Worm (Caenorhabditis elegans) whole organism, late embryonic: ENCODE data around the gene erg-28.

Experiments used
- C08G9.2 ChIP-seq: sonication (generic microtip); optimal IDR thresholded peaks from 2 replicates; lab custom pipeline; 2016; ENCODE audit warnings: mild to moderate bottlenecking, missing genetic modification characterization, moderate library complexity, missing compliant biosample characterization
- C38D4.7 ChIP-seq: fragments of 200-800 bp; sonication (Bioruptor generic); optimal IDR thresholded peaks from 2 replicates; lab custom pipeline; 2018; ENCODE audit warnings: mild to moderate bottlenecking, missing genetic modification characterization, moderate library complexity, missing compliant biosample characterization
- K09A11.1 ChIP-seq: sonication (generic microtip); optimal IDR thresholded peaks from 2 replicates; lab custom pipeline; 2017; ENCODE audit warnings: antibody characterized with exemption, mild to moderate bottlenecking, missing genetic modification characterization, missing compliant biosample characterization; ENCODE audit not compliant: insufficient read depth
- ama-1 ChIP-seq: fragments of 150-350 bp; optimal IDR thresholded peaks from 2 replicates; lab custom pipeline; 2014
- ceh-19 ChIP-seq: fragments of 200-800 bp; sonication (Bioruptor generic); optimal IDR thresholded peaks from 2 replicates; lab custom pipeline; 2018; ENCODE audit warnings: mild to moderate bottlenecking, missing genetic modification characterization, missing compliant biosample characterization
- ceh-2 ChIP-seq: sonication (generic microtip); optimal IDR thresholded peaks from 2 replicates; lab custom pipeline; 2016; ENCODE audit warnings: missing genotype, missing genetic modification characterization, missing compliant biosample characterization
- ceh-30 ChIP-seq: fragments of 150-350 bp; optimal IDR thresholded peaks from 2 replicates; lab custom pipeline; 2014; ENCODE audit warnings: missing biosample characterization, missing genetic modification characterization
- ceh-31 ChIP-seq: sonication (generic microtip); optimal IDR thresholded peaks from 2 replicates; lab custom pipeline; 2016; ENCODE audit warnings: missing genetic modification characterization, missing compliant biosample characterization
- ceh-45 ChIP-seq: fragments of 200-800 bp; sonication (Bioruptor generic); IDR thresholded peaks from 2 replicates; pipeline ENCODE4 v1.3.6; 2022; ENCODE audit warnings: missing genetic modification reagents, missing genetic modification characterization, missing compliant biosample characterization
- ceh-48 ChIP-seq: sonication (generic microtip); optimal IDR thresholded peaks from 2 replicates; lab custom pipeline; 2016; ENCODE audit warnings: missing genetic modification characterization, inconsistent platforms, missing compliant biosample characterization
- ceh-6 ChIP-seq: fragments of 200-800 bp; sonication (Bioruptor generic); optimal IDR thresholded peaks from 2 replicates; lab custom pipeline; 2018; ENCODE audit warnings: mild to moderate bottlenecking, missing genetic modification characterization, missing compliant biosample characterization
- ceh-9 ChIP-seq: sonication (generic microtip); optimal IDR thresholded peaks from 2 replicates; lab custom pipeline; 2016; ENCODE audit warnings: mild to moderate bottlenecking, missing genetic modification characterization, inconsistent platforms, missing compliant biosample characterization
- dmd-4 ChIP-seq: sonication (generic microtip); optimal IDR thresholded peaks from 2 replicates; lab custom pipeline; 2016; ENCODE audit warnings: borderline replicate concordance, missing genetic modification characterization, missing compliant biosample characterization
- dve-1 ChIP-seq: sonication (generic microtip); optimal IDR thresholded peaks from 2 replicates; lab custom pipeline; 2017; ENCODE audit warnings: antibody characterized with exemption, mild to moderate bottlenecking, missing genetic modification characterization, missing compliant biosample characterization
- elt-4 ChIP-seq: sonication (generic microtip); optimal IDR thresholded peaks from 2 replicates; lab custom pipeline; 2016; ENCODE audit warnings: missing genetic modification characterization, missing compliant biosample characterization
- ets-4 ChIP-seq: sonication (generic microtip); optimal IDR thresholded peaks from 2 replicates; lab custom pipeline; 2016; ENCODE audit warnings: missing genetic modification characterization, missing compliant biosample characterization
- eyg-1 ChIP-seq: sonication (generic microtip); optimal IDR thresholded peaks from 2 replicates; lab custom pipeline; 2016; ENCODE audit warnings: missing genotype, missing genetic modification characterization, missing compliant biosample characterization
- fkh-10 ChIP-seq: fragments of 150-350 bp; optimal IDR thresholded peaks from 2 replicates; lab custom pipeline; 2014; ENCODE audit warnings: missing biosample characterization, missing genetic modification reagents, missing genetic modification characterization
- fkh-6 ChIP-seq: sonication (generic microtip); optimal IDR thresholded peaks from 2 replicates; lab custom pipeline; 2016; ENCODE audit warnings: missing genetic modification characterization, missing compliant biosample characterization
- hlh-15 ChIP-seq: sonication (generic microtip); optimal IDR thresholded peaks from 2 replicates; lab custom pipeline; 2016; ENCODE audit warnings: missing genetic modification characterization, missing compliant biosample characterization
- hlh-30 ChIP-seq: sonication (generic microtip); optimal IDR thresholded peaks from 2 replicates; lab custom pipeline; 2017; ENCODE audit warnings: antibody characterized with exemption, missing genetic modification characterization, missing compliant biosample characterization; ENCODE audit not compliant: insufficient read depth
- hlh-6 ChIP-seq: sonication (generic microtip); optimal IDR thresholded peaks from 2 replicates; lab custom pipeline; 2016; ENCODE audit warnings: missing genotype, missing genetic modification characterization, missing compliant biosample characterization
- hlh-8 ChIP-seq: sonication (generic microtip); optimal IDR thresholded peaks from 2 replicates; lab custom pipeline; 2016; ENCODE audit warnings: missing genotype, missing genetic modification characterization, missing compliant biosample characterization
- lim-6 ChIP-seq: sonication (generic microtip); optimal IDR thresholded peaks from 2 replicates; lab custom pipeline; 2016; ENCODE audit warnings: missing genetic modification characterization, missing compliant biosample characterization
- lin-11 ChIP-seq: fragments of 200-800 bp; sonication (Bioruptor generic); optimal IDR thresholded peaks from 2 replicates; lab custom pipeline; 2018; ENCODE audit warnings: mild to moderate bottlenecking, missing genetic modification characterization, missing compliant biosample characterization
- mec-3 ChIP-seq: sonication (generic microtip); optimal IDR thresholded peaks from 2 replicates; lab custom pipeline; 2016; ENCODE audit warnings: borderline replicate concordance, missing genetic modification characterization, missing compliant biosample characterization
- nfya-1 ChIP-seq: sonication (generic microtip); optimal IDR thresholded peaks from 2 replicates; lab custom pipeline; 2017; ENCODE audit warnings: missing genetic modification characterization, mild to moderate bottlenecking, missing compliant biosample characterization, antibody characterized with exemption, moderate library complexity
- nhr-11 ChIP-seq: fragments of 150-350 bp; optimal IDR thresholded peaks from 2 replicates; lab custom pipeline; 2014; ENCODE audit warnings: missing biosample characterization, missing genetic modification characterization
- npax-4 ChIP-seq: sonication (generic microtip); optimal IDR thresholded peaks from 2 replicates; lab custom pipeline; 2016; ENCODE audit warnings: missing genetic modification characterization, missing compliant biosample characterization
- pha-4 ChIP-seq: fragments of 150-350 bp; optimal IDR thresholded peaks from 2 replicates; lab custom pipeline; 2018; ENCODE audit warnings: missing biosample characterization, missing genetic modification reagents, missing genetic modification characterization
- pros-1 ChIP-seq: fragments of 150-350 bp; optimal IDR thresholded peaks from 2 replicates; lab custom pipeline; 2014; ENCODE audit warnings: missing biosample characterization, missing genetic modification reagents, missing genetic modification characterization
- ref-2 ChIP-seq: sonication (generic microtip); optimal IDR thresholded peaks from 2 replicates; lab custom pipeline; 2016; ENCODE audit warnings: missing genetic modification characterization, missing compliant biosample characterization
- rnt-1 ChIP-seq: sonication (generic microtip); optimal IDR thresholded peaks from 2 replicates; lab custom pipeline; 2016; ENCODE audit warnings: missing genetic modification characterization, missing compliant biosample characterization
- sdc-2 ChIP-seq: sonication (generic microtip); optimal IDR thresholded peaks from 2 replicates; lab custom pipeline; 2016; ENCODE audit warnings: missing genotype, missing genetic modification characterization, missing compliant biosample characterization
- sox-2 ChIP-seq: fragments of 200-800 bp; sonication (Bioruptor generic); IDR thresholded peaks from 2 replicates; pipeline ENCODE4 v1.3.6; 2022; ENCODE audit warnings: missing genetic modification reagents, missing genetic modification characterization, missing compliant biosample characterization
- sox-4 ChIP-seq: sonication (generic microtip); optimal IDR thresholded peaks from 2 replicates; lab custom pipeline; 2017; ENCODE audit warnings: mild to moderate bottlenecking, missing genetic modification characterization, inconsistent platforms, missing compliant biosample characterization
- syd-9 ChIP-seq: sonication (generic microtip); optimal IDR thresholded peaks from 2 replicates; lab custom pipeline; 2016; ENCODE audit warnings: mild to moderate bottlenecking, missing genetic modification characterization, moderate library complexity, missing compliant biosample characterization
- tbx-2 ChIP-seq: sonication (generic microtip); optimal IDR thresholded peaks from 2 replicates; lab custom pipeline; 2016; ENCODE audit warnings: missing genetic modification characterization, missing compliant biosample characterization
- tbx-7 ChIP-seq: sonication (generic microtip); optimal IDR thresholded peaks from 2 replicates; lab custom pipeline; 2016; ENCODE audit warnings: missing genotype, missing genetic modification characterization, missing compliant biosample characterization
- unc-3 ChIP-seq, 2 experiments: fragments of 200-800 bp in 1 of 2; sonication (Bioruptor generic) in 1 of 2; sonication (generic microtip) in 1 of 2; conservative IDR thresholded peaks in 1 of 2; optimal IDR thresholded peaks in 1 of 2; 2 replicates each; pipeline versions ENCODE4 v1.3.6 to Lab custom; 2016 to 2022; ENCODE audit warnings: missing compliant biosample characterization in 2 of 2, missing genetic modification characterization in 2 of 2, missing genetic modification reagents in 1 of 2
- unc-42 ChIP-seq: sonication (generic microtip); optimal IDR thresholded peaks from 2 replicates; lab custom pipeline; 2016; ENCODE audit warnings: missing genotype, missing genetic modification characterization, missing compliant biosample characterization
- unc-86 ChIP-seq: sonication (generic microtip); optimal IDR thresholded peaks from 2 replicates; lab custom pipeline; 2016; ENCODE audit warnings: missing genetic modification characterization, missing compliant biosample characterization
- zip-5 ChIP-seq: sonication (generic microtip); optimal IDR thresholded peaks from 2 replicates; lab custom pipeline; 2016; ENCODE audit warnings: missing genetic modification characterization, missing compliant biosample characterization
- ztf-16 ChIP-seq: sonication (generic microtip); optimal IDR thresholded peaks from 2 replicates; lab custom pipeline; 2017; ENCODE audit warnings: missing genetic modification characterization, missing compliant biosample characterization

The erg-28 gene

DNA sequence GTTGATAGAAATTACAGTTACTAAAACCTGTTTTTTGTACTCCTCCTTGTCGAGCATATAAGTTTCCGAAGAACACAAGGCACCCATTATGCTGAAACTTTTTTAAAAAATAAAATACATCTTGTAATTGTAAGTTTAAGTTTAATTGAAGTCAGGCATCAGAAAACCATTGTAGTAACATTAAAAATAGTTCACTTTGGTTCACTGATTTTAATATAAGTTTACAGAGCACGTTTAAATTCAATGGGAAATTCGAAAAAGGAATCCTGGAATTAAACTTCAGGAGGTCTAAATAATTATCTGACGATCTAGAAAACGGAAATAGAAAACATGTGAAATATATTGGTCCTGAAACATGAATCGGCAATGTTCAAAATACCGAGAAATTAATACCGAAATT, 33.2 kb downstream of the erg-28 start, which contains the start of gene gpa-8 (continued):
- TF ChIP-seq unc-42 (tag; lab: Kevin White, UChicago) = no peak
- TF ChIP-seq, all 69 proteins: peak for 0

DNA sequence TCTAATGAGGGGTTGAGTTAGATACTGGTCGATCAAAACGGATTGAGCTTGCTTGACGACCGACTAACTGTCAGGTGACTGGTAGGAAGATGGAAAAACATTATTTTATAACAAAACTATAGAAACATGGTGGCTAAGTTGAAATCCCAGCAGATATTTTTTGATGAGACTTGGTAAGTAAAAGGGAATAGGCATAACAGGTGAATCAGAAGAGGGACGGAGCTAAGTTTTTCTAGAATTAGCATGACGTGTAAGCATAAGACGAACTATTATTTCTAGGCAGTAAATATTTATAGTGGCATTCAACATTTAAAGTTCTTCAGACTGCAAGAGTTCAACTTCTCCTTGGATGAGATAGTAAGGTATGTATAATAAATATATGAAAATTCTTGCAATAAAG, 37.3 kb downstream of the erg-28 start, which contains the start of gene F56H9.8:
Gene F56H9.8, plus strand, starts transcription at position 301 of the 400 bp plus-strand sequence.
- TF ChIP-seq sox-2 (GFP tag; lab: Robert Waterston, UW) = no peak
- TF ChIP-seq dmd-4 (tag; lab: Kevin White, UChicago) = no peak
- TF ChIP-seq ref-2 (tag; lab: Kevin White, UChicago) = no peak
- no peak for TF ChIP-seq ceh-19 (GFP tag; lab: Kevin White, UChicago)
- TF ChIP-seq ztf-16 = no peak
- TF ChIP-seq lim-6 = no peak
- no peak for TF ChIP-seq hlh-8 (tag; lab: Kevin White, UChicago)
- TF ChIP-seq fkh-10 = no peak
- TF ChIP-seq ceh-6 (GFP tag; lab: Kevin White, UChicago) = no peak
- no peak for TF ChIP-seq ceh-48 (tag; lab: Kevin White, UChicago)
- no peak for TF ChIP-seq ceh-45 (GFP tag; lab: Robert Waterston, UW)
- no peak for TF ChIP-seq K09A11.1 (tag; lab: Kevin White, UChicago)
- TF ChIP-seq zip-5 (tag; lab: Kevin White, UChicago) = no peak
- TF ChIP-seq ceh-30 (tag; lab: Kevin White, UChicago) = no peak
- no peak for TF ChIP-seq syd-9 (tag; lab: Kevin White, UChicago)
- TF ChIP-seq dve-1 = no peak
- TF ChIP-seq ceh-9 = no peak
- TF ChIP-seq, all 69 proteins: peak for 0

DNA sequence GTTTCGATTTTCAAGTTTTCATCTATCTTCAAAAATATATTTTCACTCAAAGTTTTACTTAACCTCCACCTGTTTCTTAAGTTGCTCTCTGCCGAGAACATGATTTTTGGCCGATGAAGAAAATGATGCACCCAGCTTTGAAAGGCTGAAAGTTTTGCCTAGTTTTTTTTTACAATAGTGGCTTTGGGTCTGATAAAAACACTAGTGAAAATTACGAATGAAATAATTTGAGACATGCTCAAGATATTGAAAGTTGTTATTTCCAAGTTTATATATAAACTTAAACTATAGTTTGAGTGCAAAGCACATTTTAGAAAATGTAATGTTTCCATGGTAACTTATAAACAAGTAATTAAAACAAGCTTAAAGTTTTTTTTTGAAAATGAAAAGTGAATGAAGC, 42.0 kb downstream of the erg-28 start, which contains the start of gene gpa-9:
Gene gpa-9, minus strand, starts transcription at position 101 of the 400 bp plus-strand sequence.
- TF ChIP-seq ceh-48 (tag; lab: Kevin White, UChicago) (no peak), fkh-6 (tag; lab: Kevin White, UChicago) (no peak), zip-5 (tag; lab: Kevin White, UChicago) (no peak), C38D4.7 (no peak), dve-1 (no peak), ama-1 (lab: Kevin White, UChicago) (no peak), K09A11.1 (tag; lab: Kevin White, UChicago) (no peak), pros-1 (tag; lab: Kevin White, UChicago) (no peak), nfya-1 (tag; lab: Kevin White, UChicago) (no peak), tbx-7 (tag; lab: Kevin White, UChicago) (no peak)

DNA sequence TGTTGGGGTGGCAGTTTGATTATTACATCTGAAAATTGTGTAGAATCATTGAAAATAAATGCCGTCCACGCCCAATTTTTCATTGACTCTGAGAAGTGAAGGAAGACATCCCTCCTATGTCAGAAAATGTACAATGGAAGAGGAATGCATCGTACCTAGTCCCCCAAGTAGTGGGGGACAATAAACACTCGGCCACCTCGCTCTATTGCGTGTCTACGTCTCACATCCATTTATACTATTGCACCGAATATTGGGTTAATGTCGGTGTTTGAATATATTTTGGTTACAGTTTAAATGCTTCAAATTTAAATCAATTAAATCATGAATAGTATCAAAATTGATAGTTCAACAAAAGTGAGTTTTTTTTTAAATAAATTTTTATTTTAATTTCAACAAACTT, 42.4 kb downstream of the erg-28 start, which contains the start of gene lin-25:
Gene lin-25, plus strand, starts transcription at position 290 of the 400 bp plus-strand sequence.
- no peak for TF ChIP-seq unc-86 (tag; lab: Kevin White, UChicago)
- TF ChIP-seq mec-3 (tag; lab: Kevin White, UChicago) = no peak
- no peak for TF ChIP-seq sox-2 (GFP tag; lab: Robert Waterston, UW)
- no peak for TF ChIP-seq ama-1 (lab: Kevin White, UChicago)
- TF ChIP-seq hlh-30 (tag; lab: Kevin White, UChicago) = no peak
- no peak for TF ChIP-seq nhr-11
- no peak for TF ChIP-seq npax-4 (tag; lab: Kevin White, UChicago)
- TF ChIP-seq elt-4 (tag; lab: Kevin White, UChicago) = no peak
- TF ChIP-seq hlh-15 = no peak
- TF ChIP-seq hlh-6 (tag; lab: Kevin White, UChicago) = no peak
- TF ChIP-seq ets-4 (tag; lab: Kevin White, UChicago) = peak; percentile 41
- no peak for TF ChIP-seq pha-4 (tag; lab: Kevin White, UChicago)
- no peak for TF ChIP-seq dve-1
- TF ChIP-seq nfya-1 (tag; lab: Kevin White, UChicago) = peak; percentile 6
- TF ChIP-seq ref-2 (tag; lab: Kevin White, UChicago) = no peak
- TF ChIP-seq C08G9.2 (tag; lab: Kevin White, UChicago) = no peak
- TF ChIP-seq tbx-2 (tag; lab: Kevin White, UChicago) = peak; percentile 43
- TF ChIP-seq ceh-31 (tag; lab: Kevin White, UChicago) = peak; percentile 67
- no peak for TF ChIP-seq unc-3 (GFP tag; conservative IDR thresholded peaks at IDR 0.05; lab: Robert Waterston, UW)
- TF ChIP-seq unc-3 (tag; optimal IDR thresholded peaks at IDR 0.05; lab: Kevin White, UChicago) = no peak
- no peak for TF ChIP-seq sox-4
- TF ChIP-seq ceh-48 (tag; lab: Kevin White, UChicago) = no peak
- TF ChIP-seq eyg-1 = no peak
- TF ChIP-seq unc-42 (tag; lab: Kevin White, UChicago) = peak; percentile 50
- no peak for TF ChIP-seq sdc-2 (tag; lab: Kevin White, UChicago)
- no peak for TF ChIP-seq syd-9 (tag; lab: Kevin White, UChicago)
- TF ChIP-seq ceh-2 = peak; percentile 57
- TF ChIP-seq lin-11 (tag; lab: Kevin White, UChicago) = no peak
- no peak for TF ChIP-seq rnt-1 (tag; lab: Kevin White, UChicago)
